Worm (Caenorhabditis elegans) whole organism, mixed stage, embryonic: ENCODE data around the gene adah-1.

Source experiments
- M03D4.4 ChIP-seq: sonication (generic microtip); optimal IDR thresholded peaks from 2 replicates; lab custom pipeline; 2017; ENCODE audit warnings: mild to moderate bottlenecking, missing genetic modification characterization, missing compliant biosample characterization
- bed-3 ChIP-seq: fragments of 200-800 bp; sonication (Bioruptor generic); optimal IDR thresholded peaks from 3 replicates; lab custom pipeline; 2018; ENCODE audit warnings: mild to moderate bottlenecking, missing genetic modification characterization, moderate library complexity, missing compliant biosample characterization
- ceh-39 ChIP-seq: fragments of 150-350 bp; optimal IDR thresholded peaks from 2 replicates; lab custom pipeline; 2014; ENCODE audit warnings: missing biosample characterization, missing genetic modification characterization
- ceh-43 ChIP-seq: fragments of 200-800 bp; sonication (Bioruptor generic); optimal IDR thresholded peaks from 2 replicates; lab custom pipeline; 2018; ENCODE audit warnings: mild to moderate bottlenecking, missing genetic modification characterization, moderate library complexity, missing compliant biosample characterization
- ceh-83 ChIP-seq: fragments of 200-800 bp; sonication (Bioruptor generic); optimal IDR thresholded peaks from 2 replicates; lab custom pipeline; 2018; ENCODE audit warnings: mild to moderate bottlenecking, missing genetic modification characterization, missing compliant biosample characterization
- ces-1 ChIP-seq: fragments of 150-350 bp; optimal IDR thresholded peaks from 2 replicates; lab custom pipeline; 2014; ENCODE audit warnings: missing biosample characterization, missing genetic modification reagents, missing genetic modification characterization
- cnd-1 ChIP-seq: fragments of 200-800 bp; sonication (Bioruptor generic); optimal IDR thresholded peaks from 2 replicates; lab custom pipeline; 2018; ENCODE audit warnings: mild to moderate bottlenecking, missing genetic modification characterization, missing compliant biosample characterization
- drap-1 ChIP-seq: fragments of 200-800 bp; sonication (Bioruptor generic); optimal IDR thresholded peaks from 3 replicates; lab custom pipeline; 2018; ENCODE audit warnings: mild to moderate bottlenecking, missing genetic modification characterization, missing compliant biosample characterization
- elt-1 ChIP-seq: sonication (generic microtip); optimal IDR thresholded peaks from 2 replicates; lab custom pipeline; 2017; ENCODE audit warnings: missing genetic modification characterization, mild to moderate bottlenecking, missing compliant biosample characterization, antibody characterized with exemption, moderate library complexity, borderline replicate concordance; ENCODE audit not compliant: insufficient read depth
- elt-3 ChIP-seq: fragments of 150-350 bp; optimal IDR thresholded peaks from 2 replicates; lab custom pipeline; 2014; ENCODE audit warnings: missing biosample characterization, missing genetic modification characterization
- ham-2 ChIP-seq: fragments of 200-800 bp; sonication (Bioruptor generic); optimal IDR thresholded peaks from 2 replicates; lab custom pipeline; 2018; ENCODE audit warnings: mild to moderate bottlenecking, missing genetic modification characterization, missing compliant biosample characterization
- hlh-1 ChIP-seq: fragments of 150-350 bp; optimal IDR thresholded peaks from 2 replicates; lab custom pipeline; 2014; ENCODE audit warnings: missing biosample characterization, missing genetic modification reagents, missing genetic modification characterization
- lin-32 ChIP-seq: fragments of 200-800 bp; sonication (Bioruptor generic); optimal IDR thresholded peaks from 2 replicates; lab custom pipeline; 2018; ENCODE audit warnings: mild to moderate bottlenecking, missing genetic modification characterization, missing compliant biosample characterization
- lsy-2 ChIP-seq: fragments of 150-350 bp; optimal IDR thresholded peaks from 2 replicates; lab custom pipeline; 2014; ENCODE audit warnings: missing biosample characterization, missing genetic modification characterization
- mab-5 ChIP-seq: fragments of 150-350 bp; optimal IDR thresholded peaks from 2 replicates; lab custom pipeline; 2014; ENCODE audit warnings: missing biosample characterization, missing genetic modification characterization
- mep-1 ChIP-seq: fragments of 150-350 bp; optimal IDR thresholded peaks from 2 replicates; lab custom pipeline; 2017; ENCODE audit warnings: missing biosample characterization, missing genetic modification reagents, missing genetic modification characterization, inconsistent platforms
- mls-2 ChIP-seq: sonication (generic microtip); optimal IDR thresholded peaks from 2 replicates; lab custom pipeline; 2016; ENCODE audit warnings: mild to moderate bottlenecking, missing genetic modification characterization, moderate library complexity, missing compliant biosample characterization
- nhr-12 ChIP-seq: fragments of 150-350 bp; optimal IDR thresholded peaks from 2 replicates; lab custom pipeline; 2014; ENCODE audit warnings: missing biosample characterization, missing genetic modification characterization
- nhr-2 ChIP-seq: fragments of 150-350 bp; optimal IDR thresholded peaks from 2 replicates; lab custom pipeline; 2014; ENCODE audit warnings: missing biosample characterization, missing genetic modification characterization
- nhr-237 ChIP-seq: fragments of 150-350 bp; optimal IDR thresholded peaks from 2 replicates; lab custom pipeline; 2014; ENCODE audit warnings: missing biosample characterization, missing genetic modification characterization
- nhr-28 ChIP-seq: fragments of 150-350 bp; optimal IDR thresholded peaks from 2 replicates; lab custom pipeline; 2014; ENCODE audit warnings: missing biosample characterization, missing genetic modification characterization
- nhr-76 ChIP-seq: sonication (generic microtip); optimal IDR thresholded peaks from 2 replicates; lab custom pipeline; 2017; ENCODE audit warnings: missing biosample characterization, missing genetic modification characterization
- sem-2 ChIP-seq: fragments of 200-800 bp; sonication (Bioruptor generic); optimal IDR thresholded peaks from 2 replicates; lab custom pipeline; 2018; ENCODE audit warnings: mild to moderate bottlenecking, missing genetic modification characterization, missing compliant biosample characterization
- snpc-4 ChIP-seq: fragments of 150-350 bp; optimal IDR thresholded peaks from 2 replicates; lab custom pipeline; 2014; ENCODE audit warnings: missing biosample characterization, missing genetic modification characterization
- sptf-1 ChIP-seq: sonication (generic microtip); optimal IDR thresholded peaks from 2 replicates; lab custom pipeline; 2017; ENCODE audit warnings: mild to moderate bottlenecking, missing genetic modification characterization, moderate library complexity, missing compliant biosample characterization
- unc-120 ChIP-seq: sonication (generic microtip); optimal IDR thresholded peaks from 2 replicates; lab custom pipeline; 2017; ENCODE audit warnings: missing genetic modification characterization, missing compliant biosample characterization; ENCODE audit not compliant: poor library complexity, severe bottlenecking
- unc-39 ChIP-seq: fragments of 150-350 bp; optimal IDR thresholded peaks from 2 replicates; lab custom pipeline; 2014; ENCODE audit warnings: missing biosample characterization, missing genetic modification characterization
- unc-62 ChIP-seq: fragments of 150-350 bp; optimal IDR thresholded peaks from 2 replicates; lab custom pipeline; 2014; ENCODE audit warnings: missing biosample characterization, missing genetic modification reagents, missing genetic modification characterization
- zip-8 ChIP-seq: fragments of 150-350 bp; optimal IDR thresholded peaks from 2 replicates; lab custom pipeline; 2014; ENCODE audit warnings: missing biosample characterization, missing genetic modification characterization
- ztf-11 ChIP-seq: fragments of 150-350 bp; optimal IDR thresholded peaks from 2 replicates; lab custom pipeline; 2014; ENCODE audit warnings: missing biosample characterization, missing genetic modification characterization

Gene adah-1

ce11 chrIV:6986835-6987234 lies 37.2 kb upstream of the adah-1 start, which contains the start of gene prkl-1:
Gene prkl-1 (minus strand): TSS chrIV:6986935.
- TF ChIP-seq sptf-1 (tag; lab: Kevin White, UChicago) (no peak), lsy-2 (tag; lab: Kevin White, UChicago) (no peak), snpc-4 (tag; lab: Kevin White, UChicago) (no peak), nhr-28 (tag; lab: Kevin White, UChicago) (no peak), mls-2 (tag; lab: Kevin White, UChicago) (no peak), unc-62 (GFP tag; lab: Kevin White, UChicago) (no peak), mep-1 (no peak), ceh-83 (no peak), ceh-43 (GFP tag; lab: Kevin White, UChicago) (no peak), ztf-11 (tag; lab: Kevin White, UChicago) (no peak), elt-3 (no peak), nhr-237 (no peak), M03D4.4 (tag; lab: Kevin White, UChicago) (no peak), elt-1 (tag; lab: Kevin White, UChicago) (no peak), nhr-12 (tag; lab: Kevin White, UChicago) (no peak), hlh-1 (tag; lab: Kevin White, UChicago) (no peak)

- TF ChIP-seq unc-62 (GFP tag; lab: Kevin White, UChicago) (peak; percentile 64), ham-2 (no peak), nhr-76 (tag; lab: Kevin White, UChicago) (no peak), ces-1 (GFP tag; lab: Kevin White, UChicago) (peak; percentile 13), zip-8 (tag; lab: Kevin White, UChicago) (no peak), ceh-39 (tag; lab: Kevin White, UChicago) (no peak), nhr-12 (tag; lab: Kevin White, UChicago) (no peak), unc-120 (peak; percentile 30), lin-32 (GFP tag; lab: Kevin White, UChicago) (no peak), mab-5 (tag; lab: Kevin White, UChicago) (no peak)
Observed at ce11 chrIV:6991070-6991469, 32.9 kb upstream of the adah-1 start.

ce11 chrIV:6997918-6998317 lies 26.1 kb upstream of the adah-1 start:
- TF ChIP-seq mep-1 (no peak), lin-32 (GFP tag; lab: Kevin White, UChicago) (peak; percentile 91), ceh-83 (no peak)

ce11 chrIV:6999206-6999605 lies 24.8 kb upstream of the adah-1 start, which contains the start of gene C25A8.5:
Gene C25A8.5 (plus strand): TSS chrIV:6999506.
- TF ChIP-seq lsy-2 (tag; lab: Kevin White, UChicago) = no peak
- TF ChIP-seq mab-5 (tag; lab: Kevin White, UChicago) = no peak
- no peak for TF ChIP-seq hlh-1 (tag; lab: Kevin White, UChicago)
- no peak for TF ChIP-seq nhr-76 (tag; lab: Kevin White, UChicago)
- TF ChIP-seq sptf-1 (tag; lab: Kevin White, UChicago) = no peak
- no peak for TF ChIP-seq M03D4.4 (tag; lab: Kevin White, UChicago)
- no peak for TF ChIP-seq bed-3 (GFP tag; lab: Kevin White, UChicago)
- TF ChIP-seq nhr-237 = no peak
- TF ChIP-seq nhr-28 (tag; lab: Kevin White, UChicago) = no peak
- TF ChIP-seq drap-1 (GFP tag; lab: Kevin White, UChicago) = no peak
- no peak for TF ChIP-seq nhr-2 (tag; lab: Kevin White, UChicago)
- no peak for TF ChIP-seq elt-1 (tag; lab: Kevin White, UChicago)
- TF ChIP-seq ceh-43 (GFP tag; lab: Kevin White, UChicago) = no peak
- no peak for TF ChIP-seq sem-2 (GFP tag; lab: Kevin White, UChicago)
- TF ChIP-seq mls-2 (tag; lab: Kevin White, UChicago) = no peak

- no peak for TF ChIP-seq cnd-1 (tag; lab: Kevin White, UChicago)
- TF ChIP-seq elt-3 = no peak
- no peak for TF ChIP-seq unc-120
- no peak for TF ChIP-seq ceh-39 (tag; lab: Kevin White, UChicago)
- TF ChIP-seq nhr-12 (tag; lab: Kevin White, UChicago) = no peak
- TF ChIP-seq unc-39 (tag; lab: Kevin White, UChicago) = no peak
- TF ChIP-seq lin-32 (GFP tag; lab: Kevin White, UChicago) = no peak
- TF ChIP-seq bed-3 (GFP tag; lab: Kevin White, UChicago) = no peak
- no peak for TF ChIP-seq ceh-43 (GFP tag; lab: Kevin White, UChicago)
- no peak for TF ChIP-seq M03D4.4 (tag; lab: Kevin White, UChicago)
- no peak for TF ChIP-seq snpc-4 (tag; lab: Kevin White, UChicago)
Observed at ce11 chrIV:7003323-7003722, 20.7 kb upstream of the adah-1 start, which contains the start of gene cht-3. Gene cht-3 (plus strand): TSS chrIV:7003623.
